Worm (Caenorhabditis elegans) whole organism, L3 larva: ENCODE measurements around the gene R05G6.5.

Experiments used
- ceh-9 ChIP-seq: sonication (generic microtip); optimal IDR thresholded peaks from 2 replicates; lab custom pipeline; 2018; ENCODE audit warnings: missing biosample characterization, missing genetic modification characterization
- lsy-12 ChIP-seq: sonication (generic microtip); optimal IDR thresholded peaks from 2 replicates; lab custom pipeline; 2016; ENCODE audit warnings: mild to moderate bottlenecking, missing genetic modification characterization, missing compliant biosample characterization
- mdl-1 ChIP-seq: fragments of 150-350 bp; optimal IDR thresholded peaks from 2 replicates; lab custom pipeline; 2014; ENCODE audit warnings: missing biosample characterization, missing genetic modification characterization
- unc-62 ChIP-seq: fragments of 150-350 bp; sonication (generic microtip); optimal IDR thresholded peaks from 4 replicates; lab custom pipeline; 2014; ENCODE audit warnings: missing biosample characterization, missing genetic modification reagents, missing genetic modification characterization

- no peak for TF ChIP-seq mdl-1
- no peak for TF ChIP-seq lsy-12 (tag; lab: Kevin White, UChicago)
- no peak for TF ChIP-seq unc-62 (GFP tag; lab: Kevin White, UChicago)
- TF ChIP-seq ceh-9 (tag; lab: Kevin White, UChicago) = no peak
These were observed 6.8 kb upstream of the R05G6.5 start, which contains the start of gene F55G1.15 for ce11 chrIV:7501337-7501736.
